Fruit fly (Drosophila melanogaster) whole organism, embryonic: ENCODE data around the gene CG31886.

Experiments
- Atf6 ChIP-seq: fragments of 200-800 bp; sonication (Bioruptor generic); IDR thresholded peaks from 2 replicates; pipeline ENCODE4 v1.3.6; 2022; ENCODE audit warnings: missing biosample characterization, missing genetic modification characterization
- CG10543 ChIP-seq: fragments of 200-800 bp; sonication (Bioruptor generic); optimal IDR thresholded peaks from 3 replicates; lab custom pipeline; 2017; ENCODE audit warnings: missing biosample characterization, mild to moderate bottlenecking, missing genetic modification characterization, moderate library complexity
- CG11456 ChIP-seq: fragments of 200-800 bp; sonication (Bioruptor generic); IDR thresholded peaks from 3 replicates; pipeline ENCODE4 v1.3.6; 2022; ENCODE audit warnings: missing biosample characterization, missing genetic modification characterization
- CG11504 ChIP-seq: fragments of 200-800 bp; sonication (Bioruptor generic); optimal IDR thresholded peaks from 3 replicates; lab custom pipeline; 2019; ENCODE audit warnings: missing biosample characterization, mild to moderate bottlenecking, missing genetic modification characterization, moderate library complexity
- CG12155 ChIP-seq: fragments of 200-800 bp; sonication (Bioruptor generic); optimal IDR thresholded peaks from 3 replicates; lab custom pipeline; 2016; ENCODE audit warnings: missing biosample characterization, missing genetic modification characterization
- CG15514 ChIP-seq: fragments of 200-800 bp; sonication (Bioruptor generic); optimal IDR thresholded peaks from 3 replicates; lab custom pipeline; 2017; ENCODE audit warnings: missing biosample characterization, missing genetic modification characterization, mild to moderate bottlenecking, moderate library complexity, missing genetic modification reagents
- CG15696 ChIP-seq: fragments of 200-800 bp; sonication (Bioruptor generic); optimal IDR thresholded peaks from 2 replicates; lab custom pipeline; 2019; ENCODE audit warnings: missing biosample characterization, mild to moderate bottlenecking, missing genetic modification characterization, moderate library complexity
- CG1603 ChIP-seq: fragments of 200-800 bp; sonication (Bioruptor generic); optimal IDR thresholded peaks from 2 replicates; lab custom pipeline; 2019; ENCODE audit warnings: missing biosample characterization, mild to moderate bottlenecking, missing genetic modification characterization, moderate library complexity
- CG16779 ChIP-seq: fragments of 200-800 bp; sonication (Bioruptor generic); IDR thresholded peaks from 2 replicates; pipeline ENCODE4 v1.3.6; 2022; ENCODE audit warnings: missing biosample characterization, missing genetic modification characterization
- CG30020 ChIP-seq: fragments of 200-800 bp; optimal IDR thresholded peaks from 2 replicates; lab custom pipeline; 2019; ENCODE audit warnings: missing biosample characterization, mild to moderate bottlenecking, missing genetic modification characterization, moderate library complexity
- CG31441 ChIP-seq: fragments of 200-800 bp; sonication (Bioruptor generic); IDR thresholded peaks from 2 replicates; pipeline ENCODE4 v1.3.6; 2022; ENCODE audit warnings: missing biosample characterization, missing genetic modification characterization
- CG32767 ChIP-seq: fragments of 200-800 bp; sonication (Bioruptor generic); IDR thresholded peaks from 2 replicates; pipeline ENCODE4 v1.3.6; 2022; ENCODE audit warnings: missing biosample characterization, missing genetic modification characterization
- CG4424 ChIP-seq: fragments of 200-800 bp; sonication (Bioruptor generic); optimal IDR thresholded peaks from 3 replicates; lab custom pipeline; 2016; ENCODE audit warnings: missing biosample characterization, missing genetic modification characterization
- CG4617 ChIP-seq: fragments of 200-800 bp; sonication (Bioruptor generic); optimal IDR thresholded peaks from 3 replicates; lab custom pipeline; 2016; ENCODE audit warnings: missing biosample characterization, missing genetic modification characterization, borderline replicate concordance
- CG4707 ChIP-seq: fragments of 200-800 bp; sonication (Bioruptor generic); optimal IDR thresholded peaks from 2 replicates; lab custom pipeline; 2018; ENCODE audit warnings: missing biosample characterization, mild to moderate bottlenecking, missing genetic modification characterization, moderate library complexity
- CG5180 ChIP-seq: fragments of 200-800 bp; sonication (Bioruptor generic); optimal IDR thresholded peaks from 3 replicates; lab custom pipeline; 2017; ENCODE audit warnings: missing biosample characterization, missing genetic modification characterization, mild to moderate bottlenecking, moderate library complexity, missing genetic modification reagents
- CG8944 ChIP-seq: fragments of 200-800 bp; sonication (Bioruptor generic); optimal IDR thresholded peaks from 3 replicates; lab custom pipeline; 2016; ENCODE audit warnings: missing biosample characterization, missing genetic modification characterization
- D ChIP-seq, 2 experiments: fragments of 200-800 bp in 1 of 2; fragments of >200 bp in 1 of 2; sonication (Bioruptor generic) in 1 of 2; optimal IDR thresholded peaks; 2 replicates in 1 of 2; 3 replicates in 1 of 2; lab custom pipeline; 2017; ENCODE audit warnings: mild to moderate bottlenecking in 1 of 2, missing biosample characterization in 1 of 2, missing genetic modification characterization in 1 of 2, missing genetic modification reagents in 1 of 2
- D19B ChIP-seq: fragments of 200-800 bp; sonication (Bioruptor generic); optimal IDR thresholded peaks from 2 replicates; lab custom pipeline; 2017; ENCODE audit warnings: missing biosample characterization, mild to moderate bottlenecking, missing genetic modification characterization
- Dek ChIP-seq: fragments of 200-800 bp; sonication (Bioruptor generic); optimal IDR thresholded peaks from 3 replicates; lab custom pipeline; 2019; ENCODE audit warnings: missing biosample characterization, mild to moderate bottlenecking, missing genetic modification characterization, moderate library complexity
- Dip2 ChIP-seq: fragments of 200-800 bp; sonication (Bioruptor generic); IDR thresholded peaks from 2 replicates; pipeline ENCODE4 v1.3.6; 2022; ENCODE audit warnings: missing biosample characterization, missing genetic modification characterization
- Eip74EF ChIP-seq, 2 experiments: fragments of 200-800 bp in 1 of 2; fragments of >200 bp in 1 of 2; sonication (Bioruptor generic) in 1 of 2; optimal IDR thresholded peaks; 2 replicates each; lab custom pipeline; 2017 to 2019; ENCODE audit warnings: missing biosample characterization in 2 of 2, missing genetic modification characterization in 2 of 2, mild to moderate bottlenecking in 1 of 2, moderate library complexity in 1 of 2
- HHEX ChIP-seq: fragments of 200-800 bp; sonication (Bioruptor generic); optimal IDR thresholded peaks from 3 replicates; lab custom pipeline; 2017; ENCODE audit warnings: missing biosample characterization, mild to moderate bottlenecking, missing genetic modification characterization, missing genetic modification reagents
- Hmx ChIP-seq: fragments of 200-800 bp; sonication (Bioruptor generic); optimal IDR thresholded peaks from 2 replicates; lab custom pipeline; 2016; ENCODE audit warnings: missing biosample characterization, missing genetic modification characterization
- Jarid2 ChIP-seq: fragments of 200-800 bp; sonication (Bioruptor generic); optimal IDR thresholded peaks from 3 replicates; lab custom pipeline; 2017; ENCODE audit warnings: mild to moderate bottlenecking, missing biosample characterization, missing genetic modification reagents, missing genetic modification characterization
- NK7.1 ChIP-seq: fragments of 200-800 bp; sonication (Bioruptor generic); optimal IDR thresholded peaks from 3 replicates; lab custom pipeline; 2016; ENCODE audit warnings: missing biosample characterization, missing genetic modification characterization
- Spps ChIP-seq: fragments of 200-800 bp; sonication (Bioruptor generic); optimal IDR thresholded peaks from 2 replicates; lab custom pipeline; 2018; ENCODE audit warnings: missing biosample characterization, mild to moderate bottlenecking, missing genetic modification characterization
- Xbp1 ChIP-seq: fragments of 200-800 bp; sonication (Bioruptor generic); optimal IDR thresholded peaks from 3 replicates; lab custom pipeline; 2016; ENCODE audit warnings: missing biosample characterization, mild to moderate bottlenecking, missing genetic modification characterization
- amos ChIP-seq: fragments of 200-800 bp; sonication (Bioruptor generic); IDR thresholded peaks from 2 replicates; pipeline ENCODE4 v1.3.6; 2022; ENCODE audit warnings: missing biosample characterization, missing genetic modification characterization; ENCODE audit not compliant: partially characterized antibody
- bowl ChIP-seq: fragments of 200-800 bp; sonication (Bioruptor generic); IDR thresholded peaks from 2 replicates; pipeline ENCODE4 v1.3.6; 2022; ENCODE audit warnings: missing biosample characterization, missing genetic modification characterization
- cato ChIP-seq: fragments of 200-800 bp; sonication (Bioruptor generic); optimal IDR thresholded peaks from 2 replicates; lab custom pipeline; 2016; ENCODE audit warnings: missing biosample characterization, missing genetic modification characterization, borderline replicate concordance
- caup ChIP-seq: fragments of 200-800 bp; sonication (Bioruptor generic); optimal IDR thresholded peaks from 3 replicates; lab custom pipeline; 2017; ENCODE audit warnings: missing biosample characterization, mild to moderate bottlenecking, missing genetic modification characterization, moderate library complexity; ENCODE audit not compliant: severe bottlenecking
- crc ChIP-seq: fragments of 200-800 bp; sonication (Bioruptor generic); optimal IDR thresholded peaks from 2 replicates; lab custom pipeline; 2016; ENCODE audit warnings: missing biosample characterization, missing genetic modification characterization
- crp ChIP-seq, 2 experiments: fragments of 200-800 bp; sonication (Bioruptor generic); optimal IDR thresholded peaks; 2 replicates in 1 of 2; 3 replicates in 1 of 2; lab custom pipeline; 2017; ENCODE audit warnings: missing biosample characterization in 2 of 2, missing genetic modification characterization in 2 of 2, mild to moderate bottlenecking in 1 of 2, moderate library complexity in 1 of 2
- disco-r ChIP-seq: fragments of 200-800 bp; sonication (Bioruptor generic); optimal IDR thresholded peaks from 2 replicates; lab custom pipeline; 2016; ENCODE audit warnings: missing biosample characterization, missing genetic modification characterization
- hth ChIP-seq: fragments of >200 bp; optimal IDR thresholded peaks from 2 replicates; lab custom pipeline; 2017; ENCODE audit warnings: inconsistent platforms
- kay ChIP-seq: fragments of 200-800 bp; sonication (Bioruptor generic); optimal IDR thresholded peaks from 2 replicates; lab custom pipeline; 2016; ENCODE audit warnings: missing biosample characterization, missing genetic modification characterization
- klu ChIP-seq: fragments of 200-800 bp; sonication (Bioruptor generic); IDR thresholded peaks from 2 replicates; pipeline ENCODE4 v1.3.6; 2022; ENCODE audit warnings: missing biosample characterization, missing genetic modification characterization
- lab ChIP-seq: fragments of 200-800 bp; sonication (Bioruptor generic); optimal IDR thresholded peaks from 3 replicates; lab custom pipeline; 2017; ENCODE audit warnings: missing biosample characterization, missing genetic modification characterization, mild to moderate bottlenecking, moderate library complexity, missing genetic modification reagents
- mam ChIP-seq: fragments of 200-800 bp; sonication (Bioruptor generic); optimal IDR thresholded peaks from 3 replicates; lab custom pipeline; 2016; ENCODE audit warnings: missing biosample characterization, missing genetic modification characterization
- nmo ChIP-seq: fragments of 200-800 bp; sonication (Bioruptor generic); optimal IDR thresholded peaks from 2 replicates; lab custom pipeline; 2018; ENCODE audit warnings: missing biosample characterization, mild to moderate bottlenecking, missing genetic modification characterization, moderate library complexity
- pb ChIP-seq: fragments of 200-800 bp; sonication (Bioruptor generic); optimal IDR thresholded peaks from 3 replicates; lab custom pipeline; 2016; ENCODE audit warnings: missing biosample characterization, missing genetic modification characterization
- so ChIP-seq: fragments of 200-800 bp; sonication (Bioruptor generic); IDR thresholded peaks from 3 replicates; pipeline ENCODE4 v1.3.6; 2022; ENCODE audit warnings: missing biosample characterization, missing genetic modification characterization
- stc ChIP-seq: fragments of 200-800 bp; sonication (Bioruptor generic); IDR thresholded peaks from 2 replicates; pipeline ENCODE4 v1.3.6; 2022; ENCODE audit warnings: missing biosample characterization, missing genetic modification characterization
- tgo ChIP-seq: fragments of 200-800 bp; sonication (Bioruptor generic); IDR thresholded peaks from 3 replicates; pipeline ENCODE4 v1.3.6; 2022; ENCODE audit warnings: missing biosample characterization, missing genetic modification characterization
- tna ChIP-seq: fragments of 200-800 bp; sonication (Bioruptor generic); IDR thresholded peaks from 2 replicates; pipeline ENCODE4 v1.3.6; 2022; ENCODE audit warnings: missing biosample characterization, missing genetic modification characterization; ENCODE audit not compliant: partially characterized antibody
- trem ChIP-seq: fragments of 200-800 bp; optimal IDR thresholded peaks from 3 replicates; lab custom pipeline; 2019; ENCODE audit warnings: missing biosample characterization, mild to moderate bottlenecking, missing genetic modification characterization, moderate library complexity
- zfh2 ChIP-seq: fragments of 200-800 bp; sonication (Bioruptor generic); optimal IDR thresholded peaks from 2 replicates; lab custom pipeline; 2016; ENCODE audit warnings: missing biosample characterization, missing genetic modification characterization

The CG31886 gene

dm6 chr2L:8984614-8985318 is 25.9 kb upstream of the CG31886 start, which contains the start of gene CG13101 (continued):
- TF ChIP-seq CG30020 = peak; percentile 61
- peak; percentile 76 for TF ChIP-seq cato (GFP tag; lab: Kevin White, UChicago)
- peak; percentile 71 for TF ChIP-seq Hmx (GFP tag; lab: Kevin White, UChicago)
- peak; percentile 88 for TF ChIP-seq CG12155 (GFP tag; lab: Kevin White, UChicago)
- peak; percentile 89 for TF ChIP-seq HHEX (GFP tag; lab: Kevin White, UChicago)
- peak; percentile 62 for TF ChIP-seq pb (GFP tag; lab: Kevin White, UChicago)
- TF ChIP-seq stc = peak; percentile 96
- TF ChIP-seq NK7.1 = peak; percentile 72
- peak; percentile 73 for TF ChIP-seq CG15696
- TF ChIP-seq CG4424 = peak; percentile 93
- TF ChIP-seq Eip74EF (GFP tag; optimal IDR thresholded peaks at IDR 0.05; lab: Kevin White, UChicago) = peak in 1 of 2 experiments; percentile 90
- TF ChIP-seq CG11456 = no peak; the same call in 1 of the 3 replicates
- peak; percentile 57 for TF ChIP-seq CG4707 (GFP tag; lab: Kevin White, UChicago)
- TF ChIP-seq CG8944 (GFP tag; lab: Kevin White, UChicago) = peak; percentile 66
- TF ChIP-seq Dip2 (GFP tag; lab: Robert Waterston, UW) = no peak
- peak; percentile 81 for TF ChIP-seq CG1603
- peak; percentile 91 for TF ChIP-seq CG11504
- peak; percentile 70 for TF ChIP-seq mam (GFP tag; lab: Kevin White, UChicago)
- TF ChIP-seq D (optimal IDR thresholded peaks at IDR 0.05; lab: Kevin White, UChicago) = no peak
- peak; percentile 89 for TF ChIP-seq D (GFP tag; optimal IDR thresholded peaks at IDR 0.05; lab: Kevin White, UChicago)
- TF ChIP-seq disco-r (GFP tag; lab: Kevin White, UChicago) = peak; percentile 74
- TF ChIP-seq CG16779 (GFP tag; lab: Robert Waterston, UW) = peak; percentile 85; the same call in 1 of the 2 replicates
- peak; percentile 61 for TF ChIP-seq CG4617 (GFP tag; lab: Kevin White, UChicago)
- peak; percentile 78 for TF ChIP-seq Jarid2 (GFP tag; lab: Kevin White, UChicago)
- peak; percentile 88 for TF ChIP-seq CG15514 (GFP tag; lab: Kevin White, UChicago)
- peak; percentile 95 for TF ChIP-seq so
- TF ChIP-seq Xbp1 (GFP tag; lab: Kevin White, UChicago) = peak; percentile 91
- peak; percentile 89 for TF ChIP-seq caup (GFP tag; lab: Kevin White, UChicago)
- peak in 1 of 2 experiments; percentile 38 for TF ChIP-seq crp (GFP tag; optimal IDR thresholded peaks at IDR 0.05; lab: Kevin White, UChicago)
- TF ChIP-seq tgo = peak; percentile 96
- peak; percentile 86 for TF ChIP-seq bowl (GFP tag; lab: Robert Waterston, UW)
- peak; percentile 91 for TF ChIP-seq Dek (tag; lab: Kevin White, UChicago)
- TF ChIP-seq hth (lab: Kevin White, UChicago) = no peak
- peak; percentile 89 for TF ChIP-seq CG32767 (GFP tag; lab: Robert Waterston, UW)
- TF ChIP-seq nmo (GFP tag; lab: Kevin White, UChicago) = peak; percentile 95
- TF ChIP-seq amos (GFP tag; lab: Robert Waterston, UW) = no peak
- peak; percentile 88 for TF ChIP-seq trem
- peak; percentile 96 for TF ChIP-seq lab (GFP tag; lab: Kevin White, UChicago)
- peak; percentile 39 for TF ChIP-seq CG10543 (GFP tag; lab: Kevin White, UChicago)
- TF ChIP-seq Spps (tag; lab: Kevin White, UChicago) = peak; percentile 91
- TF ChIP-seq kay (GFP tag; lab: Kevin White, UChicago) = peak; percentile 77
- peak; percentile 66 for TF ChIP-seq zfh2 (GFP tag; lab: Kevin White, UChicago)
- peak; percentile 93 for TF ChIP-seq klu
- TF ChIP-seq CG5180 (GFP tag; lab: Kevin White, UChicago) = peak; percentile 75
- peak; percentile 97 for TF ChIP-seq CG31441 (GFP tag; lab: Robert Waterston, UW)
- peak; percentile 96 for TF ChIP-seq Atf6 (GFP tag; lab: Robert Waterston, UW)
- TF ChIP-seq tna (GFP tag; lab: Robert Waterston, UW) = no peak
- TF ChIP-seq crc (GFP tag; lab: Kevin White, UChicago) = peak; percentile 63
- peak; percentile 77 for TF ChIP-seq D19B
